Fruit fly (Drosophila melanogaster) whole organism, adult: ENCODE data around the gene shv.

Experiments used
- CG11617 ChIP-seq: fragments of 200-800 bp; sonication (Bioruptor generic); optimal IDR thresholded peaks from 2 replicates; lab custom pipeline; 2017; ENCODE audit warnings: mild to moderate bottlenecking, missing biosample characterization, missing genetic modification reagents, missing genetic modification characterization
- CG12768 ChIP-seq: fragments of 200-800 bp; sonication (Bioruptor generic); optimal IDR thresholded peaks from 2 replicates; lab custom pipeline; 2017; ENCODE audit warnings: missing biosample characterization, missing genetic modification characterization, mild to moderate bottlenecking, moderate library complexity, missing genetic modification reagents
- CG14711 ChIP-seq: fragments of 200-800 bp; sonication (Bioruptor generic); optimal IDR thresholded peaks from 2 replicates; lab custom pipeline; 2018; ENCODE audit warnings: missing biosample characterization, mild to moderate bottlenecking, missing genetic modification characterization, moderate library complexity
- CG1620 ChIP-seq: fragments of 200-800 bp; sonication (Bioruptor generic); optimal IDR thresholded peaks from 2 replicates; lab custom pipeline; 2016; ENCODE audit warnings: missing biosample characterization, missing genetic modification characterization
- CG33017 ChIP-seq: fragments of 200-800 bp; sonication (Bioruptor generic); optimal IDR thresholded peaks from 2 replicates; lab custom pipeline; 2018; ENCODE audit warnings: missing biosample characterization, mild to moderate bottlenecking, missing genetic modification characterization, moderate library complexity
- CG5204 ChIP-seq: fragments of 200-800 bp; sonication (Bioruptor generic); optimal IDR thresholded peaks from 2 replicates; lab custom pipeline; 2016; ENCODE audit warnings: missing biosample characterization, missing genetic modification characterization
- CG7045 ChIP-seq: fragments of 200-800 bp; sonication (Bioruptor generic); optimal IDR thresholded peaks from 2 replicates; lab custom pipeline; 2017; ENCODE audit warnings: missing biosample characterization, mild to moderate bottlenecking, missing genetic modification characterization
- CG7101 ChIP-seq: fragments of 200-800 bp; sonication (Bioruptor generic); optimal IDR thresholded peaks from 2 replicates; lab custom pipeline; 2018; ENCODE audit warnings: missing biosample characterization, mild to moderate bottlenecking, missing genetic modification characterization, moderate library complexity
- Clk ChIP-seq: fragments of 200-800 bp; sonication (Bioruptor generic); optimal IDR thresholded peaks from 2 replicates; lab custom pipeline; 2017; ENCODE audit warnings: missing biosample characterization, missing genetic modification characterization
- Crg-1 ChIP-seq: fragments of 200-800 bp; sonication (Bioruptor generic); optimal IDR thresholded peaks from 2 replicates; lab custom pipeline; 2016; ENCODE audit warnings: missing biosample characterization, missing genetic modification characterization
- Hr96 ChIP-seq: fragments of 200-800 bp; sonication (Bioruptor generic); optimal IDR thresholded peaks from 2 replicates; lab custom pipeline; 2016; ENCODE audit warnings: missing biosample characterization, missing genetic modification characterization
- Mnt ChIP-seq: fragments of 200-800 bp; sonication (Bioruptor generic); optimal IDR thresholded peaks from 2 replicates; lab custom pipeline; 2016; ENCODE audit warnings: missing biosample characterization, mild to moderate bottlenecking, missing genetic modification characterization
- bab1 ChIP-seq: fragments of 200-800 bp; sonication (Bioruptor generic); optimal IDR thresholded peaks from 3 replicates; lab custom pipeline; 2019; ENCODE audit warnings: missing biosample characterization, mild to moderate bottlenecking, missing genetic modification characterization, moderate library complexity
- cic ChIP-seq: fragments of 200-800 bp; sonication (Bioruptor generic); optimal IDR thresholded peaks from 2 replicates; lab custom pipeline; 2017; ENCODE audit warnings: missing biosample characterization, mild to moderate bottlenecking, missing genetic modification characterization, moderate library complexity
- cnc ChIP-seq, 2 experiments: fragments of >200 bp; optimal IDR thresholded peaks; 2 replicates each; lab custom pipeline; 2017
- kay ChIP-seq: fragments of 200-800 bp; sonication (Bioruptor generic); peaks from one replicate; lab custom pipeline; 2016; ENCODE audit warnings: missing biosample characterization, missing genetic modification characterization, borderline replicate concordance
- ovo ChIP-seq: fragments of 200-800 bp; sonication (Bioruptor generic); optimal IDR thresholded peaks from 2 replicates; lab custom pipeline; 2016; ENCODE audit warnings: missing biosample characterization, missing genetic modification characterization
- pad ChIP-seq: fragments of 200-800 bp; sonication (Bioruptor generic); optimal IDR thresholded peaks from 3 replicates; lab custom pipeline; 2017; ENCODE audit warnings: missing biosample characterization, missing genetic modification characterization, mild to moderate bottlenecking, moderate library complexity, missing genetic modification reagents
- tj ChIP-seq: fragments of 200-800 bp; sonication (Bioruptor generic); optimal IDR thresholded peaks from 3 replicates; lab custom pipeline; 2017; ENCODE audit warnings: missing biosample characterization, mild to moderate bottlenecking, missing genetic modification characterization, moderate library complexity
- toe ChIP-seq: fragments of 200-800 bp; sonication (Bioruptor generic); optimal IDR thresholded peaks from 2 replicates; lab custom pipeline; 2016; ENCODE audit warnings: missing biosample characterization, missing genetic modification characterization

shv gene

DNA sequence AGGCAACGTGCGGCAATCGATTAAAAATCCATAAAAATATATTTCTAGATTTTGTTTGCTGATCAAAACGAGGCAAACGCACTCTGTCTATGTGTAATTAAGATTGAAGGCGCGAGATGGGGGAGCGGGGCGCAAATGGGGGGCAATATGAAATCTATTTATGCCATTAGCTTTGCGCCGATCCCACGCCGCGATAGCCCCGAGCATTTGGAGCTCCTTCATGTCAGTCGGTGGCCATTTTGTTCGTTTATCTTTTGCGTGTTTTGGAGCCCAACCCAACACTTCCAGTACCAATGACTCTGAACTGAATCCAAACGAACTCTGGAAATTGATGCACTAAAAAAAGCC, 45.5 kb downstream of the shv start:
- no peak for TF ChIP-seq CG7045
- no peak for TF ChIP-seq pad (GFP tag; lab: Kevin White, UChicago)
- no peak for TF ChIP-seq kay (GFP tag; lab: Kevin White, UChicago)
- TF ChIP-seq tj (GFP tag; lab: Kevin White, UChicago) = no peak
- TF ChIP-seq Crg-1 (GFP tag; lab: Kevin White, UChicago) = no peak
- no peak for TF ChIP-seq CG33017
- TF ChIP-seq CG12768 (GFP tag; lab: Kevin White, UChicago) = no peak
- no peak for TF ChIP-seq cnc (optimal IDR thresholded peaks at IDR 0.05; lab: Kevin White, UChicago)
- no peak for TF ChIP-seq CG5204 (GFP tag; lab: Kevin White, UChicago)
- TF ChIP-seq cic (GFP tag; lab: Kevin White, UChicago) = no peak
- TF ChIP-seq Clk (GFP tag; lab: Kevin White, UChicago) = no peak
- no peak for TF ChIP-seq Hr96 (GFP tag; lab: Kevin White, UChicago)
- TF ChIP-seq CG1620 (GFP tag; lab: Kevin White, UChicago) = no peak
- no peak for TF ChIP-seq Mnt (GFP tag; lab: Kevin White, UChicago)
- TF ChIP-seq ovo (GFP tag; lab: Kevin White, UChicago) = no peak
- no peak for TF ChIP-seq bab1 (GFP tag; lab: Kevin White, UChicago)
- TF ChIP-seq CG7101 (tag; lab: Kevin White, UChicago) = no peak
- no peak for TF ChIP-seq toe

DNA sequence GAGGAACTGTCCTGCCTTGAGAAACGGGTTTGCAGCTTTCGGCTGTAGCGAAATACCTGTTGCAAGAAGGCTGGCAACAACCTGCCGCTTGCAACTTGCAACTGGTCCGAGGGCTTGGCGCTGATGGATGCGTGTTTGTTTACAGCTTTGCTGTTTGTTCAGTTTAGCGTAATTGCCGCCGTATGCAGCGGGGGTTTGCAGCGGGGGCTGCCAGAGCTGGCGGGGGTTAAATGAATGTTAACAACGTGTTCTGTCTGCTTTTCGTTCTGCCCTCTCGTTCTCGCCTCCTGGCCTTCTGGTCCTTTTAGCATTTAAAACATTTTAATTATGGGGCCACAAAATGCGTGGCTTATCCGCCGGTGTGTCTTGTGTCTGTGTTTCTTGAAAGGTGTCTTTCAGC, 47.0 kb downstream of the shv start:
- TF ChIP-seq cnc (optimal IDR thresholded peaks at IDR 0.05; lab: Kevin White, UChicago) (no peak), kay (GFP tag; lab: Kevin White, UChicago) (no peak), CG7101 (tag; lab: Kevin White, UChicago) (no peak), toe (no peak), cic (GFP tag; lab: Kevin White, UChicago) (no peak), CG11617 (GFP tag; lab: Kevin White, UChicago) (no peak), bab1 (GFP tag; lab: Kevin White, UChicago) (no peak), ovo (GFP tag; lab: Kevin White, UChicago) (no peak), pad (GFP tag; lab: Kevin White, UChicago) (no peak), tj (GFP tag; lab: Kevin White, UChicago) (no peak), Hr96 (GFP tag; lab: Kevin White, UChicago) (no peak), CG7045 (no peak)

DNA sequence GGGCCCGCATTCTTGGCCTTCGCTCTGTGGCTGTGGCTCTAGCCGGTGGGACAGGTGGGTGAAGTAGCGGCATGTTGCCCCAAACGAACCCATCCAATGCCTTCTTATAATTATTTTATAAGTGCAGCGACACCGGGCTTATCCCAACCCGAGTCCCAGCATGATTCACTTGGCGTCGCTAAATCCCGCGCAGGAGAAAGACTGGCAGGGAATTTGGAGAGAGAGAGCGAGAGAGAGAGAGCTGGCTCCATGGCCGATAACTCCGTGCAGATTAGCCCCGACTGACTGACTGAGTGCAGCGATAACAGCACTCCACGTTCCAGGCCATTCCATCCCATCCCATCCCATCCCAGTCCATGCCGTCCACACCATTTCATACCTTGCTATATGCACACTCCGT, 48.7 kb downstream of the shv start:
- TF ChIP-seq pad (GFP tag; lab: Kevin White, UChicago) (no peak), ovo (GFP tag; lab: Kevin White, UChicago) (no peak), bab1 (GFP tag; lab: Kevin White, UChicago) (no peak), cic (GFP tag; lab: Kevin White, UChicago) (no peak), Clk (GFP tag; lab: Kevin White, UChicago) (no peak), CG7045 (no peak), toe (no peak), CG5204 (GFP tag; lab: Kevin White, UChicago) (no peak), Hr96 (GFP tag; lab: Kevin White, UChicago) (no peak), CG12768 (GFP tag; lab: Kevin White, UChicago) (no peak), CG14711 (no peak), CG1620 (GFP tag; lab: Kevin White, UChicago) (no peak), kay (GFP tag; lab: Kevin White, UChicago) (no peak)
